Fruit fly (Drosophila melanogaster) whole organism, embryonic: ENCODE results near the gene CG6607.

Source experiments
- B-H2 ChIP-seq: fragments of 200-800 bp; sonication (Bioruptor generic); optimal IDR thresholded peaks from 2 replicates; lab custom pipeline; 2018; ENCODE audit warnings: missing biosample characterization, mild to moderate bottlenecking, missing genetic modification characterization
- CG13296 ChIP-seq: fragments of 200-800 bp; sonication (Bioruptor generic); optimal IDR thresholded peaks from 3 replicates; lab custom pipeline; 2018; ENCODE audit warnings: missing biosample characterization, mild to moderate bottlenecking, missing genetic modification characterization
- CG17912 ChIP-seq: fragments of 200-800 bp; sonication (Bioruptor generic); optimal IDR thresholded peaks from 2 replicates; lab custom pipeline; 2018; ENCODE audit warnings: missing biosample characterization, mild to moderate bottlenecking, missing genetic modification characterization
- CG2116 ChIP-seq: fragments of 200-800 bp; sonication (Bioruptor generic); optimal IDR thresholded peaks from 3 replicates; lab custom pipeline; 2018; ENCODE audit warnings: missing biosample characterization, mild to moderate bottlenecking, missing genetic modification characterization
- CG2202 ChIP-seq: fragments of 200-800 bp; sonication (Bioruptor generic); optimal IDR thresholded peaks from 2 replicates; lab custom pipeline; 2018; ENCODE audit warnings: missing biosample characterization, mild to moderate bottlenecking, missing genetic modification characterization
- CG32772 ChIP-seq: fragments of 200-800 bp; sonication (Bioruptor generic); IDR thresholded peaks from 2 replicates; pipeline ENCODE4 v1.3.6; 2022; ENCODE audit warnings: missing biosample characterization, missing genetic modification characterization
- CG3995 ChIP-seq: fragments of 200-800 bp; sonication (Bioruptor generic); optimal IDR thresholded peaks from 3 replicates; lab custom pipeline; 2016; ENCODE audit warnings: missing biosample characterization, missing genetic modification characterization
- CG7928 ChIP-seq: fragments of 200-800 bp; sonication (Bioruptor generic); optimal IDR thresholded peaks from 2 replicates; lab custom pipeline; 2017; ENCODE audit warnings: missing biosample characterization, mild to moderate bottlenecking, missing genetic modification characterization
- CG8388 ChIP-seq: fragments of 200-800 bp; sonication (Bioruptor generic); optimal IDR thresholded peaks from 2 replicates; lab custom pipeline; 2019; ENCODE audit warnings: missing biosample characterization, mild to moderate bottlenecking, missing genetic modification characterization, moderate library complexity
- CG8924 ChIP-seq: fragments of 200-800 bp; optimal IDR thresholded peaks from 3 replicates; lab custom pipeline; 2019; ENCODE audit warnings: missing biosample characterization, mild to moderate bottlenecking, missing genetic modification characterization, moderate library complexity
- CTCF ChIP-seq: fragments of 200-800 bp; sonication (Bioruptor generic); optimal IDR thresholded peaks from 2 replicates; lab custom pipeline; 2017; ENCODE audit warnings: missing biosample characterization, mild to moderate bottlenecking, missing genetic modification characterization, moderate library complexity
- Doc3 ChIP-seq: fragments of 200-800 bp; sonication (Bioruptor generic); IDR thresholded peaks from 3 replicates; pipeline ENCODE4 v1.3.6; 2022; ENCODE audit warnings: missing biosample characterization, missing genetic modification characterization; ENCODE audit not compliant: partially characterized antibody
- Dp ChIP-seq: fragments of 200-800 bp; sonication (Bioruptor generic); optimal IDR thresholded peaks from 2 replicates; lab custom pipeline; 2018; ENCODE audit warnings: missing biosample characterization, mild to moderate bottlenecking, missing genetic modification characterization, moderate library complexity
- Dref ChIP-seq: fragments of 200-800 bp; sonication (Bioruptor generic); IDR thresholded peaks from 2 replicates; pipeline ENCODE4 v1.3.6; 2022; ENCODE audit warnings: missing biosample characterization, missing genetic modification characterization
- E2f2 ChIP-seq: fragments of 200-800 bp; sonication (Bioruptor generic); IDR thresholded peaks from 2 replicates; pipeline ENCODE4 v1.3.6; 2022; ENCODE audit warnings: missing biosample characterization, missing genetic modification characterization
- Elba2 ChIP-seq: fragments of 200-800 bp; sonication (Bioruptor generic); optimal IDR thresholded peaks from 3 replicates; lab custom pipeline; 2016; ENCODE audit warnings: missing biosample characterization, missing genetic modification characterization
- Ets65A ChIP-seq: fragments of 200-800 bp; sonication (Bioruptor generic); peaks from one replicate; lab custom pipeline; 2016; ENCODE audit warnings: missing biosample characterization, missing genetic modification characterization
- Mrtf ChIP-seq: fragments of 200-800 bp; sonication (Bioruptor generic); IDR thresholded peaks from 3 replicates; pipeline ENCODE4 v1.3.6; 2022; ENCODE audit warnings: missing biosample characterization, missing genetic modification characterization
- Sox102F ChIP-seq: fragments of 200-800 bp; sonication (Bioruptor generic); optimal IDR thresholded peaks from 2 replicates; lab custom pipeline; 2018; ENCODE audit warnings: missing biosample characterization, mild to moderate bottlenecking, missing genetic modification characterization, moderate library complexity
- Trl ChIP-seq, 3 experiments: fragments of >200 bp in 2 of 3; fragments of 200-800 bp in 1 of 3; sonication (Bioruptor generic) in 1 of 3; optimal IDR thresholded peaks; 2 replicates in 1 of 3; 3 replicates in 2 of 3; lab custom pipeline; 2016 to 2017; ENCODE audit warnings: missing biosample characterization in 1 of 3, missing genetic modification characterization in 1 of 3
- ab ChIP-seq: fragments of 200-800 bp; sonication (Bioruptor generic); optimal IDR thresholded peaks from 2 replicates; lab custom pipeline; 2016; ENCODE audit warnings: missing biosample characterization, missing genetic modification characterization
- bbx ChIP-seq: fragments of 200-800 bp; sonication (Bioruptor generic); IDR thresholded peaks from 2 replicates; pipeline ENCODE4 v1.3.6; 2022; ENCODE audit warnings: missing biosample characterization, missing genetic modification characterization; ENCODE audit not compliant: partially characterized antibody
- cad ChIP-seq: fragments of >200 bp; optimal IDR thresholded peaks from 2 replicates; lab custom pipeline; 2017; ENCODE audit warnings: missing biosample characterization, missing genetic modification characterization
- dan ChIP-seq: fragments of 200-800 bp; sonication (Bioruptor generic); IDR thresholded peaks from 2 replicates; pipeline ENCODE4 v1.3.6; 2022; ENCODE audit warnings: missing biosample characterization, missing genetic modification characterization
- emc ChIP-seq: fragments of 200-800 bp; sonication (Bioruptor generic); optimal IDR thresholded peaks from 2 replicates; lab custom pipeline; 2016; ENCODE audit warnings: missing biosample characterization, missing genetic modification characterization
- ewg ChIP-seq: fragments of 200-800 bp; sonication (Bioruptor generic); optimal IDR thresholded peaks from 3 replicates; lab custom pipeline; 2017; ENCODE audit warnings: mild to moderate bottlenecking, missing biosample characterization, missing genetic modification reagents, missing genetic modification characterization
- exex ChIP-seq: fragments of 200-800 bp; sonication (Bioruptor generic); optimal IDR thresholded peaks from 4 replicates; lab custom pipeline; 2018; ENCODE audit warnings: missing biosample characterization, mild to moderate bottlenecking, missing genetic modification characterization, moderate library complexity
- fd102C ChIP-seq: fragments of 200-800 bp; sonication (Bioruptor generic); optimal IDR thresholded peaks from 2 replicates; lab custom pipeline; 2018; ENCODE audit warnings: missing biosample characterization, mild to moderate bottlenecking, missing genetic modification characterization, moderate library complexity
- fu2 ChIP-seq: fragments of 200-800 bp; sonication (Bioruptor generic); optimal IDR thresholded peaks from 2 replicates; lab custom pipeline; 2016; ENCODE audit warnings: missing biosample characterization, missing genetic modification characterization
- ham ChIP-seq: fragments of 200-800 bp; sonication (Bioruptor generic); IDR thresholded peaks from 2 replicates; pipeline ENCODE4 v1.3.6; 2022; ENCODE audit warnings: missing biosample characterization, missing genetic modification characterization
- hbn ChIP-seq: fragments of 200-800 bp; sonication (Bioruptor generic); IDR thresholded peaks from 2 replicates; pipeline ENCODE4 v1.3.6; 2022; ENCODE audit warnings: missing biosample characterization, missing genetic modification characterization; ENCODE audit not compliant: partially characterized antibody
- lab ChIP-seq: fragments of 200-800 bp; sonication (Bioruptor generic); optimal IDR thresholded peaks from 3 replicates; lab custom pipeline; 2017; ENCODE audit warnings: missing biosample characterization, missing genetic modification characterization, mild to moderate bottlenecking, moderate library complexity, missing genetic modification reagents
- lbe ChIP-seq: fragments of 200-800 bp; sonication (Bioruptor generic); optimal IDR thresholded peaks from 2 replicates; lab custom pipeline; 2016; ENCODE audit warnings: missing biosample characterization, mild to moderate bottlenecking, missing genetic modification characterization
- mirr ChIP-seq: fragments of 200-800 bp; sonication (Bioruptor generic); optimal IDR thresholded peaks from 3 replicates; lab custom pipeline; 2018; ENCODE audit warnings: missing biosample characterization, mild to moderate bottlenecking, missing genetic modification characterization
- nerfin-1 ChIP-seq: fragments of 200-800 bp; sonication (Bioruptor generic); optimal IDR thresholded peaks from 3 replicates; lab custom pipeline; 2019; ENCODE audit warnings: missing biosample characterization, mild to moderate bottlenecking, missing genetic modification characterization, moderate library complexity
- nmo ChIP-seq: fragments of 200-800 bp; sonication (Bioruptor generic); optimal IDR thresholded peaks from 2 replicates; lab custom pipeline; 2018; ENCODE audit warnings: missing biosample characterization, mild to moderate bottlenecking, missing genetic modification characterization, moderate library complexity
- org-1 ChIP-seq: fragments of 200-800 bp; sonication (Bioruptor generic); optimal IDR thresholded peaks from 2 replicates; lab custom pipeline; 2017; ENCODE audit warnings: missing biosample characterization, missing genetic modification characterization
- pros ChIP-seq: fragments of 200-800 bp; sonication (Bioruptor generic); optimal IDR thresholded peaks from 3 replicates; lab custom pipeline; 2019; ENCODE audit warnings: missing biosample characterization, mild to moderate bottlenecking, missing genetic modification characterization, moderate library complexity
- pzg ChIP-seq: fragments of 200-800 bp; sonication (Bioruptor generic); optimal IDR thresholded peaks from 3 replicates; lab custom pipeline; 2018; ENCODE audit warnings: missing biosample characterization, mild to moderate bottlenecking, missing genetic modification characterization, moderate library complexity
- sd ChIP-seq: fragments of 200-800 bp; sonication (Bioruptor generic); optimal IDR thresholded peaks from 3 replicates; lab custom pipeline; 2018; ENCODE audit warnings: missing biosample characterization, mild to moderate bottlenecking, missing genetic modification characterization, moderate library complexity
- seq ChIP-seq: fragments of 200-800 bp; sonication (Bioruptor generic); IDR thresholded peaks from 2 replicates; pipeline ENCODE4 v1.3.6; 2022; ENCODE audit warnings: missing biosample characterization, missing genetic modification characterization
- tio ChIP-seq: fragments of 200-800 bp; sonication (Bioruptor generic); optimal IDR thresholded peaks from 2 replicates; lab custom pipeline; 2017; ENCODE audit warnings: missing biosample characterization, missing genetic modification characterization, inconsistent platforms
- usp ChIP-seq: fragments of >200 bp; optimal IDR thresholded peaks from 2 replicates; lab custom pipeline; 2017; ENCODE audit warnings: missing biosample characterization, missing genetic modification characterization
- vfl ChIP-seq: fragments of 200-800 bp; sonication (Bioruptor generic); optimal IDR thresholded peaks from 2 replicates; lab custom pipeline; 2016; ENCODE audit warnings: missing biosample characterization, missing genetic modification characterization
- z ChIP-seq: fragments of 200-800 bp; sonication (Bioruptor generic); IDR thresholded peaks from 3 replicates; pipeline ENCODE4 v1.3.6; 2022; ENCODE audit warnings: missing biosample characterization, missing genetic modification characterization
- zfh1 ChIP-seq: fragments of 200-800 bp; sonication (Bioruptor generic); IDR thresholded peaks from 3 replicates; pipeline ENCODE4 v1.3.6; 2022; ENCODE audit warnings: missing biosample characterization, missing genetic modification characterization

Gene CG6607

DNA sequence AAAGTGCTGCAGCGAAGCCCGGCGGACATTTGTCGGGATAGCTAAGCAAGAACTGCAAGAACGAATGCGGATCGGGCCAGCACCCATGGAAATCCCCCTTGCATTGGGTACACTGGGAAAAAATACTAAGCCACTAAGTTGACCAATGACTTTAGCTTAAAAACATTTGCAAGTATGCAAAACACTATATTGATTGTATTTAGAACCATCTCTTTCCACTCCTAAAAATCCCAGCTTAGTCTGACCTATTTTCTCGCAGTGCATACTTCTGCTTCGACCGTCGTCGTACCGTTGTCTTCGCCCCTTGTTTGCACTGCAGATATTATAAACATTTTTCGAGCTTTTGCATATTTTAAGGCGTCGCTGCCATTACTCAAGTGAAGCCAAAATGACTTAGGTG, 31.8 kb upstream of the CG6607 start:
- TF ChIP-seq Ets65A (GFP tag; lab: Kevin White, UChicago) (peak; percentile 67), CG3995 (GFP tag; lab: Kevin White, UChicago) (no peak), Sox102F (GFP tag; lab: Kevin White, UChicago) (no peak), CG32772 (GFP tag; lab: Robert Waterston, UW) (0 out of 2 replicates have a peak, but pooled peaks have one; percentile 5)
- TF ChIP-seq, all 482 proteins: peak for 2

dm6 chr3R:24503627-24504026, 24.2 kb upstream of the CG6607 start:
- TF ChIP-seq vfl (GFP tag; lab: Kevin White, UChicago) (no peak), CG17912 (GFP tag; lab: Kevin White, UChicago) (no peak), CG7928 (GFP tag; lab: Kevin White, UChicago) (no peak), CTCF (GFP tag; lab: Kevin White, UChicago) (peak; percentile 48), CG8924 (tag; lab: Kevin White, UChicago) (no peak), Mrtf (GFP tag; lab: Robert Waterston, UW) (0 out of 3 replicates have a peak, but pooled peaks have one; percentile 8), mirr (no peak), exex (tag; lab: Kevin White, UChicago) (no peak), CG8388 (GFP tag; lab: Kevin White, UChicago) (no peak)

DNA sequence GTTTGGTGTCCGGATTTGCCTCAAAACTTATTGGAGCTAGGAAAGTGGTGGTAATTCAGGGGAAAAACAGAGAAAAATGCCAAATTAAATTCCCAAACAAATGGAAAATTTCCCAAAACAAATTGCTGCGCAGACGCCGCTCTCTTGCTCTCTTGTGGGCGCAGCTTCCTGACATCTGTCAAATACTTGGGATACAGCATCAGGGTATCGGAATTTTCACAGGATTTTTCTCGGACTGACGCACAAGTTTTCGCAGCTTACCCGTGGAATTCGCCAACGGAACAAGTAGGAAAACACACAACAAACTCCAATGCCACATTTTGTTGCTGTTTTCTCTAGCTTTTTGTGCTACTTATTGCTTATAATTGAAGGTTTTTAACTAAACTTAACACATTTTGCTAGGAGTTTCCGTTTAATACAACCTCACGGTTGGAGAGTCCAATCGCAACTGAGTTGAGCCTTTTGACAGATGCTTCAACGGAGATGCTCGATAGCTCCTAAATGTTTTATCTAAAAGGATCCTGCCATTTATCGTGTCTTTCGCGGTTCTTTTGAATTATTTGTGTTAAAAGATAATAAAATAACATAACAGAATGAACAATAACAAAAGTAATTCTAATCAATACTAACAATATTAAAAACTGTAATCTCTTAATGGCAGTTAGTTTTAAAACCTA, 13.1 kb upstream of the CG6607 start, which contains the start of the genes nAChRbeta2 and DZIP1:
nAChRbeta2 (minus strand) TSS at position 455 of the 677 bp plus-strand sequence.
DZIP1 (plus strand) TSS at position 627 of the 677 bp plus-strand sequence.
- no peak for TF ChIP-seq fd102C (GFP tag; lab: Kevin White, UChicago)
- TF ChIP-seq bbx = 0 out of 2 replicates have a peak, but pooled peaks have one; percentile 30
- TF ChIP-seq pzg (GFP tag; lab: Kevin White, UChicago) = peak; percentile 4
- no peak for TF ChIP-seq org-1 (GFP tag; lab: Kevin White, UChicago)
- TF ChIP-seq Trl (optimal IDR thresholded peaks at IDR 0.05; lab: Kevin White, UChicago) = peak; percentile 21 to 34
- TF ChIP-seq Trl (GFP tag; optimal IDR thresholded peaks at IDR 0.05; lab: Kevin White, UChicago) = no peak
- peak; percentile 28 for TF ChIP-seq Dp
- TF ChIP-seq ewg = peak; percentile 86
- peak; percentile 27; the same call in 1 of the 2 replicates for TF ChIP-seq E2f2
- 0 out of 2 replicates have a peak, but pooled peaks have one; percentile 28 for TF ChIP-seq Dref (GFP tag; lab: Robert Waterston, UW)
- TF ChIP-seq Elba2 (GFP tag; lab: Kevin White, UChicago) = no peak
- peak; percentile 10 for TF ChIP-seq Ets65A (GFP tag; lab: Kevin White, UChicago)
- TF ChIP-seq lbe = no peak
- peak; percentile 61 for TF ChIP-seq sd (tag; lab: Kevin White, UChicago)
- peak; percentile 97 for TF ChIP-seq nerfin-1 (tag; lab: Kevin White, UChicago)
- TF ChIP-seq nmo = peak; percentile 26
- peak; percentile 4 for TF ChIP-seq CG2116 (GFP tag; lab: Kevin White, UChicago)
- no peak for TF ChIP-seq lab (GFP tag; lab: Kevin White, UChicago)
- TF ChIP-seq, all 482 proteins: peak for 12

- TF ChIP-seq B-H2 (no peak), seq (GFP tag; lab: Robert Waterston, UW) (no peak), zfh1 (GFP tag; lab: Robert Waterston, UW) (peak; percentile 40; the same call in 1 of the 3 replicates), usp (GFP tag; lab: Kevin White, UChicago) (no peak), emc (GFP tag; lab: Kevin White, UChicago) (no peak), cad (no peak), pros (no peak), ab (GFP tag; lab: Kevin White, UChicago) (no peak), tio (GFP tag; lab: Kevin White, UChicago) (no peak), Doc3 (GFP tag; lab: Robert Waterston, UW) (peak; percentile 78), z (no peak), hbn (peak; percentile 84), CG13296 (GFP tag; lab: Kevin White, UChicago) (no peak), dan (no peak), fu2 (GFP tag; lab: Kevin White, UChicago) (no peak), CG2202 (tag; lab: Kevin White, UChicago) (no peak), ham (GFP tag; lab: Robert Waterston, UW) (no peak)
These were observed 9.7 kb upstream of the CG6607 start, which contains the start of gene Pp1alpha-96A for dm6 chr3R:24518150-24518580. Pp1alpha-96A (plus strand) TSS chr3R:24518270.
